Worm (Caenorhabditis elegans): ENCODE measurements around the gene gcy-8.

The gcy-8 gene

ce11 chrIV:7958092-7958491 lies 30.1 kb downstream of the gcy-8 start:
- no peak for TF ChIP-seq madf-2 (tag; optimal IDR thresholded peaks at IDR 0.05)
- TF ChIP-seq ceh-19 (GFP tag; optimal IDR thresholded peaks at IDR 0.05), result no peak
- no peak for TF ChIP-seq elt-4 (tag; optimal IDR thresholded peaks at IDR 0.05)
- no peak for TF ChIP-seq zip-5 (tag; optimal IDR thresholded peaks at IDR 0.05)
- TF ChIP-seq C38D4.7 (GFP tag; optimal IDR thresholded peaks at IDR 0.05), result no peak
- no peak for TF ChIP-seq lim-6 (tag; optimal IDR thresholded peaks at IDR 0.05)
- no peak for TF ChIP-seq hlh-15 (tag; optimal IDR thresholded peaks at IDR 0.05)
- no peak for TF ChIP-seq nhr-11 (tag; optimal IDR thresholded peaks at IDR 0.05)
- TF ChIP-seq rnt-1 (tag; optimal IDR thresholded peaks at IDR 0.05), result no peak
- no peak for TF ChIP-seq ceh-48 (tag; optimal IDR thresholded peaks at IDR 0.05)
- TF ChIP-seq ceh-6 (GFP tag; optimal IDR thresholded peaks at IDR 0.05), result no peak
- no peak for TF ChIP-seq ceh-22 (tag; optimal IDR thresholded peaks at IDR 0.05)
- TF ChIP-seq K02D7.2 (tag; optimal IDR thresholded peaks at IDR 0.05), result no peak
- no peak for TF ChIP-seq ceh-18 (tag; optimal IDR thresholded peaks at IDR 0.05)
- TF ChIP-seq ztf-16 (tag; optimal IDR thresholded peaks at IDR 0.05), result no peak
- TF ChIP-seq syd-9 (tag; optimal IDR thresholded peaks at IDR 0.05), result no peak

- TF ChIP-seq ttx-3 (tag; optimal IDR thresholded peaks at IDR 0.05) (no peak), ceh-30 (tag; optimal IDR thresholded peaks at IDR 0.05) (no peak), lim-6 (tag; optimal IDR thresholded peaks at IDR 0.05) (no peak), ceh-18 (tag; optimal IDR thresholded peaks at IDR 0.05) (no peak), ceh-9 (tag; optimal IDR thresholded peaks at IDR 0.05) (no peak), lin-11 (tag; optimal IDR thresholded peaks at IDR 0.05) (no peak), C08G9.2 (tag; optimal IDR thresholded peaks at IDR 0.05) (no peak), pat-9 (tag; optimal IDR thresholded peaks at IDR 0.05) (no peak), pqm-1 (tag; optimal IDR thresholded peaks at IDR 0.05) (no peak), tbx-2 (tag; optimal IDR thresholded peaks at IDR 0.05) (no peak), fax-1 (tag; optimal IDR thresholded peaks at IDR 0.05) (no peak), ceh-22 (tag; optimal IDR thresholded peaks at IDR 0.05) (no peak), sox-4 (tag; optimal IDR thresholded peaks at IDR 0.05) (no peak)
Observed at ce11 chrIV:7961889-7962342, 34.0 kb downstream of the gcy-8 start.

ce11 chrIV:7967006-7967405 lies 39.1 kb downstream of the gcy-8 start, which contains the start of gene F57H12.5:
Gene F57H12.5, plus strand, starts transcription at chrIV:7967306.
- no peak for TF ChIP-seq ceh-45 (GFP tag; IDR thresholded peaks at IDR 0.05)
- TF ChIP-seq ceh-22 (tag; optimal IDR thresholded peaks at IDR 0.05), result no peak
- no peak for TF ChIP-seq ref-2 (tag; optimal IDR thresholded peaks at IDR 0.05)
- TF ChIP-seq che-1 (tag; optimal IDR thresholded peaks at IDR 0.05), result no peak
- TF ChIP-seq ceh-6 (GFP tag; optimal IDR thresholded peaks at IDR 0.05), result no peak
- no peak for TF ChIP-seq elt-4 (tag; optimal IDR thresholded peaks at IDR 0.05)
- no peak for TF ChIP-seq F13H6.1 (tag; optimal IDR thresholded peaks at IDR 0.05)
- TF ChIP-seq gmeb-2 (tag; optimal IDR thresholded peaks at IDR 0.05), result no peak
- no peak for TF ChIP-seq sox-2 (GFP tag; IDR thresholded peaks at IDR 0.05)
- no peak for TF ChIP-seq ceh-19 (GFP tag; optimal IDR thresholded peaks at IDR 0.05)
- no peak for TF ChIP-seq eyg-1 (tag; optimal IDR thresholded peaks at IDR 0.05)
- TF ChIP-seq ceh-9 (tag; optimal IDR thresholded peaks at IDR 0.05), result no peak
- no peak for TF ChIP-seq K09A11.1 (tag; optimal IDR thresholded peaks at IDR 0.05; ENCODE audit: insufficient read depth)
- no peak for TF ChIP-seq ceh-18 (tag; optimal IDR thresholded peaks at IDR 0.05)
- TF ChIP-seq zip-5 (tag; optimal IDR thresholded peaks at IDR 0.05), result no peak
- TF ChIP-seq T23F11.4 (GFP tag; optimal IDR thresholded peaks at IDR 0.05), result no peak
- TF ChIP-seq nhr-11 (tag; optimal IDR thresholded peaks at IDR 0.05), result no peak
- TF ChIP-seq tbx-2 (tag; optimal IDR thresholded peaks at IDR 0.05), result no peak
- no peak for TF ChIP-seq madf-2 (tag; optimal IDR thresholded peaks at IDR 0.05)
- no peak for TF ChIP-seq Y22D7AL.16 (tag; optimal IDR thresholded peaks at IDR 0.05)

ce11 chrIV:7976210-7976609 lies 48.3 kb downstream of the gcy-8 start, which contains the start of gene F57H12.6:
Gene F57H12.6, minus strand, starts transcription at chrIV:7976310.
- no peak for TF ChIP-seq unc-3 (GFP tag; conservative IDR thresholded peaks at IDR 0.05)
- no peak for TF ChIP-seq unc-3 (tag; optimal IDR thresholded peaks at IDR 0.05)
- TF ChIP-seq syd-9 (tag; optimal IDR thresholded peaks at IDR 0.05), result no peak
- TF ChIP-seq hlh-6 (tag; optimal IDR thresholded peaks at IDR 0.05), result no peak
- no peak for TF ChIP-seq unc-86 (tag; optimal IDR thresholded peaks at IDR 0.05)
- TF ChIP-seq hlh-8 (tag; optimal IDR thresholded peaks at IDR 0.05), result no peak
- no peak for TF ChIP-seq T23F11.4 (GFP tag; optimal IDR thresholded peaks at IDR 0.05)
- TF ChIP-seq dmd-4 (tag; optimal IDR thresholded peaks at IDR 0.05; ENCODE audit: borderline replicate concordance), result no peak
- no peak for TF ChIP-seq K09A11.1 (tag; optimal IDR thresholded peaks at IDR 0.05; ENCODE audit: insufficient read depth)
- no peak for TF ChIP-seq sox-4 (tag; optimal IDR thresholded peaks at IDR 0.05)
- TF ChIP-seq ceh-2 (tag; optimal IDR thresholded peaks at IDR 0.05), result no peak
- no peak for TF ChIP-seq elt-2 (tag; optimal IDR thresholded peaks at IDR 0.05)
- no peak for TF ChIP-seq pha-2 (tag; optimal IDR thresholded peaks at IDR 0.05)
- TF ChIP-seq rnt-1 (tag; optimal IDR thresholded peaks at IDR 0.05), result no peak
- no peak for TF ChIP-seq mec-3 (tag; optimal IDR thresholded peaks at IDR 0.05; ENCODE audit: borderline replicate concordance)

Measured in whole organism, late embryonic.